Worm (Caenorhabditis elegans) whole organism, young adult: ENCODE measurements around the gene fbxb-48.

Source experiments
- F55B11.4 ChIP-seq: sonication (generic microtip); optimal IDR thresholded peaks from 2 replicates; lab custom pipeline; 2016; ENCODE audit warnings: missing compliant biosample characterization, missing genetic modification characterization, borderline replicate concordance; ENCODE audit not compliant: insufficient read depth
- F57C9.4 ChIP-seq: sonication (generic microtip); optimal IDR thresholded peaks from 2 replicates; lab custom pipeline; 2017; ENCODE audit warnings: mild to moderate bottlenecking, missing genetic modification characterization, missing compliant biosample characterization
- K12H6.12 ChIP-seq: fragments of 200-800 bp; sonication (Bioruptor generic); optimal IDR thresholded peaks from 2 replicates; lab custom pipeline; 2018; ENCODE audit warnings: mild to moderate bottlenecking, missing genetic modification characterization, missing compliant biosample characterization
- T07F8.4 ChIP-seq: sonication (generic microtip); optimal IDR thresholded peaks from 2 replicates; lab custom pipeline; 2016; ENCODE audit warnings: mild to moderate bottlenecking, missing genetic modification characterization, moderate library complexity, missing compliant biosample characterization
- ZK185.1 ChIP-seq: sonication (generic microtip); optimal IDR thresholded peaks from 2 replicates; lab custom pipeline; 2016; ENCODE audit warnings: mild to moderate bottlenecking, missing genetic modification characterization, missing compliant biosample characterization; ENCODE audit not compliant: poor library complexity, severe bottlenecking
- ama-1 ChIP-seq, 3 experiments: fragments of 150-350 bp in 1 of 3; sonication (generic microtip) in 2 of 3; optimal IDR thresholded peaks; 2 replicates each; lab custom pipeline; 2014 to 2018; ENCODE audit warnings: missing biosample characterization in 2 of 3, missing genetic modification characterization in 2 of 3, missing genetic modification reagents in 2 of 3
- atf-7 ChIP-seq: sonication (generic microtip); optimal IDR thresholded peaks from 2 replicates; lab custom pipeline; 2017; ENCODE audit warnings: mild to moderate bottlenecking, missing genetic modification characterization, missing compliant biosample characterization
- attf-6 ChIP-seq: fragments of 200-800 bp; sonication (Bioruptor generic); IDR thresholded peaks from 2 replicates; pipeline ENCODE4 v1.3.6; 2022; ENCODE audit warnings: missing genetic modification reagents, missing genetic modification characterization, missing compliant biosample characterization
- ccch-3 ChIP-seq: fragments of 200-800 bp; sonication (Bioruptor generic); optimal IDR thresholded peaks from 2 replicates; lab custom pipeline; 2018; ENCODE audit warnings: mild to moderate bottlenecking, missing genetic modification characterization, missing compliant biosample characterization
- cebp-2 ChIP-seq: fragments of 200-800 bp; sonication (Bioruptor generic); IDR thresholded peaks from 2 replicates; pipeline ENCODE4 v1.3.6; 2022; ENCODE audit warnings: missing genetic modification characterization, missing compliant biosample characterization
- ceh-100 ChIP-seq: fragments of 200-800 bp; sonication (Bioruptor generic); IDR thresholded peaks from 2 replicates; pipeline ENCODE4 v1.3.6; 2022; ENCODE audit warnings: missing genetic modification reagents, missing genetic modification characterization, missing compliant biosample characterization
- ceh-91 ChIP-seq: fragments of 200-800 bp; sonication (Bioruptor generic); IDR thresholded peaks from 2 replicates; pipeline ENCODE4 v1.3.6; 2022; ENCODE audit warnings: missing genetic modification reagents, missing genetic modification characterization, missing compliant biosample characterization
- die-1 ChIP-seq: sonication (generic microtip); optimal IDR thresholded peaks from 2 replicates; lab custom pipeline; 2016; ENCODE audit warnings: missing genotype, mild to moderate bottlenecking, missing genetic modification characterization, missing compliant biosample characterization
- dpff-1 ChIP-seq: sonication (generic microtip); optimal IDR thresholded peaks from 2 replicates; lab custom pipeline; 2017; ENCODE audit warnings: mild to moderate bottlenecking, missing genetic modification characterization, missing compliant biosample characterization
- egl-44 ChIP-seq: fragments of 200-800 bp; sonication (Bioruptor generic); IDR thresholded peaks from 2 replicates; pipeline ENCODE4 v1.3.6; 2022; ENCODE audit warnings: missing genetic modification reagents, missing genetic modification characterization, missing compliant biosample characterization
- him-1 ChIP-seq: sonication (generic microtip); optimal IDR thresholded peaks from 2 replicates; lab custom pipeline; 2016; ENCODE audit warnings: missing genotype, missing genetic modification reagents, missing genetic modification characterization, missing compliant biosample characterization
- hmg-1.2 ChIP-seq: fragments of 200-800 bp; sonication (Bioruptor generic); IDR thresholded peaks from 2 replicates; pipeline ENCODE4 v1.3.6; 2022; ENCODE audit warnings: missing genetic modification reagents, missing genetic modification characterization, missing compliant biosample characterization
- hrde-1 ChIP-seq: sonication (generic microtip); optimal IDR thresholded peaks from 2 replicates; lab custom pipeline; 2016; ENCODE audit warnings: missing genetic modification characterization, mild to moderate bottlenecking, missing compliant biosample characterization, moderate library complexity, missing genotype, missing genetic modification reagents, borderline replicate concordance
- let-607 ChIP-seq, 2 experiments: fragments of 200-800 bp in 1 of 2; sonication (Bioruptor generic) in 1 of 2; sonication (generic microtip) in 1 of 2; optimal IDR thresholded peaks; 2 replicates each; lab custom pipeline; 2016 to 2018; ENCODE audit warnings: mild to moderate bottlenecking in 2 of 2, missing compliant biosample characterization in 2 of 2, missing genetic modification characterization in 2 of 2, moderate library complexity in 2 of 2, missing genotype in 1 of 2
- lin-35 ChIP-seq, 3 experiments: fragments of 150-350 bp in 2 of 3; sonication (generic microtip) in 1 of 3; optimal IDR thresholded peaks; 2 replicates each; lab custom pipeline; 2014 to 2018; ENCODE audit warnings: missing biosample characterization in 3 of 3, missing genetic modification characterization in 3 of 3, missing genetic modification reagents in 3 of 3
- lir-1 ChIP-seq: fragments of 200-800 bp; sonication (Bioruptor generic); conservative IDR thresholded peaks from 2 replicates; pipeline ENCODE4 v1.3.6; 2022; ENCODE audit warnings: missing genetic modification reagents, missing genetic modification characterization, missing compliant biosample characterization
- lsy-27 ChIP-seq: sonication (generic microtip); optimal IDR thresholded peaks from 2 replicates; lab custom pipeline; 2017; ENCODE audit warnings: missing genetic modification characterization, mild to moderate bottlenecking, missing compliant biosample characterization, antibody characterized with exemption, missing genotype, borderline replicate concordance; ENCODE audit not compliant: insufficient read depth
- madf-3 ChIP-seq: fragments of 200-800 bp; sonication (Bioruptor generic); IDR thresholded peaks from 2 replicates; pipeline ENCODE4 v1.3.6; 2022; ENCODE audit warnings: missing genetic modification reagents, missing genetic modification characterization, missing compliant biosample characterization
- madf-6 ChIP-seq: fragments of 200-800 bp; sonication (Bioruptor generic); IDR thresholded peaks from 2 replicates; pipeline ENCODE4 v1.3.6; 2022; ENCODE audit warnings: missing genetic modification reagents, missing genetic modification characterization, missing compliant biosample characterization
- mxl-1 ChIP-seq: sonication (generic microtip); optimal IDR thresholded peaks from 2 replicates; lab custom pipeline; 2016; ENCODE audit warnings: missing genetic modification characterization, missing compliant biosample characterization
- nfyb-1 ChIP-seq: fragments of 200-800 bp; sonication (Bioruptor generic); IDR thresholded peaks from 2 replicates; pipeline ENCODE4 v1.3.6; 2022; ENCODE audit warnings: missing genetic modification reagents, missing genetic modification characterization, missing compliant biosample characterization
- rec-8 ChIP-seq, 2 experiments: sonication (generic microtip); optimal IDR thresholded peaks; 2 replicates each; lab custom pipeline; 2016; ENCODE audit warnings: mild to moderate bottlenecking in 2 of 2, missing genetic modification characterization in 2 of 2, missing genetic modification reagents in 2 of 2, missing genotype in 2 of 2, missing biosample characterization in 1 of 2, missing compliant biosample characterization in 1 of 2, moderate library complexity in 1 of 2
- repo-1 ChIP-seq: sonication (generic microtip); optimal IDR thresholded peaks from 2 replicates; lab custom pipeline; 2017; ENCODE audit warnings: mild to moderate bottlenecking, missing genetic modification characterization, missing compliant biosample characterization
- sea-2 ChIP-seq: fragments of 200-800 bp; sonication (Bioruptor generic); IDR thresholded peaks from 2 replicates; pipeline ENCODE4 v1.3.6; 2022; ENCODE audit warnings: missing genetic modification characterization, missing compliant biosample characterization
- snpc-1.1 ChIP-seq: sonication (generic microtip); optimal IDR thresholded peaks from 2 replicates; lab custom pipeline; 2017; ENCODE audit warnings: missing genetic modification characterization, mild to moderate bottlenecking, missing compliant biosample characterization, antibody characterized with exemption, moderate library complexity, missing genotype, missing genetic modification reagents; ENCODE audit not compliant: insufficient read depth
- somi-1 ChIP-seq: fragments of 200-800 bp; sonication (Bioruptor generic); optimal IDR thresholded peaks from 2 replicates; lab custom pipeline; 2018; ENCODE audit warnings: mild to moderate bottlenecking, missing genetic modification characterization, missing compliant biosample characterization
- tbx-9 ChIP-seq: sonication (generic microtip); optimal IDR thresholded peaks from 2 replicates; lab custom pipeline; 2016; ENCODE audit warnings: borderline replicate concordance, missing genetic modification characterization, inconsistent platforms, missing compliant biosample characterization
- ztf-18 ChIP-seq: sonication (generic microtip); optimal IDR thresholded peaks from 2 replicates; lab custom pipeline; 2016; ENCODE audit warnings: missing genotype, mild to moderate bottlenecking, missing genetic modification characterization, missing compliant biosample characterization
- ztf-25 ChIP-seq: fragments of 200-800 bp; sonication (Bioruptor generic); IDR thresholded peaks from 2 replicates; pipeline ENCODE4 v1.3.6; 2022; ENCODE audit warnings: missing genetic modification reagents, missing genetic modification characterization, missing compliant biosample characterization
- ztf-26 ChIP-seq: sonication (generic microtip); optimal IDR thresholded peaks from 2 replicates; lab custom pipeline; 2017; ENCODE audit warnings: missing genetic modification characterization, missing compliant biosample characterization
- ztf-28 ChIP-seq: fragments of 200-800 bp; sonication (Bioruptor generic); IDR thresholded peaks from 2 replicates; pipeline ENCODE4 v1.3.6; 2022; ENCODE audit warnings: missing genetic modification reagents, missing genetic modification characterization, missing compliant biosample characterization

fbxb-48 gene

DNA sequence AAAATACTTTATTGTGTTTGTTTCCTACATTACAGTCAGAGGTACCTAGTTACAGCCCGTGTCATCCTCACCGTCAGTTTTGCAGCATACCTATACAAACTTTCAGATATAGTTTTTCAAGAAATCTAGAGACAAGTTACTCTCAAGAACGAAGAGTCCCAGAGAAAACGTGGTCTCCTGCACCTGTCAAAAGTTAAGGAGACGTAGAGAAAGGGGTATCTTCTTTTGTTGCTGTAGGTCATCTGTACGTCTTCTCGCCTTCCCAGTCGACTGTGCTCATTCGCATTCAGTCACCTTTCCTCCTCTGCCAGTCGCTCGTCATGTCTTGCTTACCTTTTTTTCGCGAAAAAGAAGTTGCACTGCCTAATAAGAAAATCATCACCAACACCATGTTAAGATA, 42.5 kb upstream of the fbxb-48 start, which contains the start of gene F36H5.4 (continued):
- TF ChIP-seq snpc-1.1 (no peak), ceh-91 (GFP tag; lab: Robert Waterston, UW) (no peak), ceh-100 (GFP tag; lab: Robert Waterston, UW) (no peak)

DNA sequence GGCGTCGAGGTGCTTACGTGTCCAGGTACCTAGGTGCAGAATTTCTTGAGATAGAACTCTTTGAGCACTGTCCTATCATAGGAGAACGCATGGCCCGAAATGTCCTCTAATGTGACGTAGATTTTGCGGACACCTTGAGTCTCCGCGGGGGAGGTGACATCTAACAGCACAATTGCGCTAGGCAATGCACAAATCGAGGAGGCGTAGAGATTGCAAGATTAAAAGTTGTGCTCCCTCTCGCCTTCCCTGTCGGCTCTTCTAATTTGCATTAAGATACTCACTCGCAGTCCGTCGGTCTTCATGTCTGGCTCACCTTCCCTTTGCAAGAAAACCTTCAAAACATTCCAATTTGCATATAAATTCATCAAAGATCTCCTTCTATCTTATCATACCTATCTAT, 40.5 kb upstream of the fbxb-48 start, which contains the start of gene F36H5.18:
TSS of gene F36H5.18 (plus strand) at position 301 of the 400 bp plus-strand sequence.
- no peak for TF ChIP-seq rec-8 (tag; optimal IDR thresholded peaks at IDR 0.05; lab: Kevin White, UChicago)
- no peak for TF ChIP-seq let-607 (tag; optimal IDR thresholded peaks at IDR 0.05; lab: Kevin White, UChicago)
- no peak for TF ChIP-seq snpc-1.1
- TF ChIP-seq mxl-1 (tag; lab: Kevin White, UChicago): no peak
- TF ChIP-seq attf-6 (GFP tag; lab: Robert Waterston, UW): no peak
- TF ChIP-seq tbx-9 (tag; lab: Kevin White, UChicago): no peak
- no peak for TF ChIP-seq F57C9.4 (tag; lab: Kevin White, UChicago)
- no peak for TF ChIP-seq repo-1 (tag; lab: Kevin White, UChicago)
- TF ChIP-seq dpff-1 (tag; lab: Kevin White, UChicago): no peak
- no peak for TF ChIP-seq madf-6 (GFP tag; lab: Robert Waterston, UW)

DNA sequence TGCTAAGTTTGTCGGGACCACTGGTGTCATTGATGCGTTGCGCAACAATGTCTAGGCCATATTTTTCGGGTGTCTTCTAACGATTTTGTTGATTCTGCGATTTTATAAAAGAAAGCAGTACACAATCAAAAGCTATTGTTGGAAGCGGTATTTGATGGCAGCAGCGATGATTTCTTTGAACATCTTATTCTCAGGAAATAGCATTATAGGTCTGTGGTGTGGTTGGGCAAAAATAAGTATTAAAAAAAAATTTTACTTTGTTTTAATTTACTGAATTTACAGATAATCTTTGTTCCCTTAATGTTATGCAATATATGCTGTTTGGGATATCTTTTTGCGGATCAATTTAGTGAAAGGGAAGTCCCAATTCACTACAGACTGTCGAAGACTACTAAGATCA, 38.0 kb upstream of the fbxb-48 start, which contains the start of gene F36H5.10:
TSS of gene F36H5.10 (plus strand) at position 301 of the 400 bp plus-strand sequence.
- no peak for TF ChIP-seq ztf-18 (tag; lab: Kevin White, UChicago)
- no peak for TF ChIP-seq ccch-3 (GFP tag; lab: Kevin White, UChicago)
- TF ChIP-seq T07F8.4 (tag; lab: Kevin White, UChicago): no peak
- TF ChIP-seq ztf-28 (GFP tag; lab: Robert Waterston, UW): no peak
- TF ChIP-seq lin-35 (GFP tag; optimal IDR thresholded peaks at IDR 0.05; lab: Kevin White, UChicago): no peak
- no peak for TF ChIP-seq dpff-1 (tag; lab: Kevin White, UChicago)
- no peak for TF ChIP-seq him-1 (tag; lab: Kevin White, UChicago)

DNA sequence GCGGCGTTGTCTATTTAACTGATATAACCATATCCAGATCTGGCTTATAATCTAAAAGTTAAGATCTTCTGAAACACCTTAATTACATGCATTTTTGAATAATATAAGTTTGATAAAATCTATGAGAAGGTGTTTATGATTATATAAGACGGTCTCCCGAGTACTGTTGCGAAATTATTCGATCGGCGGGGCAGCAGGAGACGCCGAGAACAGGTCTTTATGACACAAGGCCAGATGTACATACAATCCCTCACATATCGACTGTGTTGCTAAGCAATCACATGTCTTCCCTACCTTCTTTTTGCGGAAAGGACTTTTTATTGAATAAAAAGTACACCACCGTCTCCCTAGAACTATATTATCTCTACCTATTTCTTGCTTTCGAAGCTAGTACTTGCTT, 37.5 kb upstream of the fbxb-48 start, which contains the start of gene fbxb-53:
TSS of gene fbxb-53 (plus strand) at position 301 of the 400 bp plus-strand sequence.
- no peak for TF ChIP-seq hmg-1.2

DNA sequence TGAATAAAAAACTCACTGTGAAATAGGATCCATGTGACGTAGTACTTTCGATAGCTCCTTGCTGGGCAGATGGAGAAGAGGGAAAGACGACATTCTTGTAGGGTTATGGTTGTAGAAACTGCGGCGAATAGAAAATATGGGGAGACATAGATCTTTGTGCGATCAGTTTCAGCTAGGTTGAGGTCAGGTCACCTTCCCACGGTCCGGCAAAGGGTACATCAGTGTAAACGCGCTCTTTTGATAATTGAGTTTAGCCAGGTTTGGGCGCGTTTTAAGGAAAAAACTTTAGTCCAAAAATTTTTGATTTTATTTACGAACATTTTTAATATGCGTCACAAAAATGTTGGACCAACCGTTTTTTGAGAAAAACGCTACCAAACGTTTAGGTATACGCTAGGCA, 37.0 kb upstream of the fbxb-48 start, which contains the start of gene F36H5.17:
TSS of gene F36H5.17 (minus strand) at position 101 of the 400 bp plus-strand sequence.
- TF ChIP-seq madf-3 (GFP tag; lab: Robert Waterston, UW) (no peak), hrde-1 (tag; lab: Kevin White, UChicago) (no peak), sea-2 (GFP tag; lab: Robert Waterston, UW) (no peak), lir-1 (GFP tag; lab: Robert Waterston, UW) (no peak), F55B11.4 (tag; lab: Kevin White, UChicago) (no peak), ZK185.1 (tag; lab: Kevin White, UChicago) (no peak), ztf-25 (no peak), attf-6 (GFP tag; lab: Robert Waterston, UW) (no peak), K12H6.12 (no peak), atf-7 (tag; lab: Kevin White, UChicago) (no peak), die-1 (tag; lab: Kevin White, UChicago) (no peak), lsy-27 (no peak), somi-1 (GFP tag; lab: Kevin White, UChicago) (no peak), cebp-2 (GFP tag; lab: Robert Waterston, UW) (no peak), nfyb-1 (GFP tag; lab: Robert Waterston, UW) (no peak), egl-44 (GFP tag; lab: Robert Waterston, UW) (no peak), ztf-26 (tag; lab: Kevin White, UChicago) (no peak), ama-1 (optimal IDR thresholded peaks at IDR 0.05; lab: Kevin White, UChicago) (no peak), ama-1 (GFP tag; optimal IDR thresholded peaks at IDR 0.05; lab: Kevin White, UChicago) (no peak)
